Worm (Caenorhabditis elegans): ENCODE data around the gene F18A12.2.
A peak's percentile ranks its signal among the peaks of the same experiment; 100 is the strongest.
"Not testable (repeated sequence)": the region's sequence is repeated elsewhere in the genome, so short reads cannot be mapped to it uniquely, and the experiment has no call there.

F18A12.2 gene

DNA sequence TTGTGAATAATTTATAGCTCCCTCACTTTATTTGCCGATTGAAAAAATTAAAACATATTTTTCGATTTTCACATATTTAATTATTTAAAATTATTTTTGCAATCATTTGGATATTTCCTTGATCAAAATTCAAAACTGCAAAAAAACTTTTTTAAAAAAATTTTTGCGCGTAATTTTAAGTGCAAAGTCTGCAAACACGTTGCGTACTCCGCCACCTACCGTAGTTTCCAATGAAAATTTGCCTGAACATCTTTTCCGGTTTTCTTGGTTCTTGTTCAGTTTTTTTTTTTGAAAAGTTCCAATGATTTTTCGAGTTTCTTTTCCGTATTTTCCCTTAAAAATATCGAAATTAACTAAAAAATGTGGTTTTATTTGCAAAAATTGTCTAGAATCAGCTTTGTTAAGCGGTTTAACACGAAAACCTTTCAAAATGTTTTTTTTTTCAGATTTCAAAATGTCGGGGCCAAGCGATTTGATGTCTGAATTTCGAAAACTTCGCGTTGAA lies 34.2 kb downstream of the F18A12.2 start, which contains the start of gene C16C8.25:
TSS of gene C16C8.25 (plus strand) at position 455 of the 505 bp plus-strand sequence.
- TF ChIP-seq sea-1 (GFP tag; conservative IDR thresholded peaks at IDR 0.05), result no peak
- no peak for TF ChIP-seq aly-1 (tag; optimal IDR thresholded peaks at IDR 0.05)
- no peak for TF ChIP-seq hnd-1 (tag; optimal IDR thresholded peaks at IDR 0.05)
- TF ChIP-seq flt-1 (GFP tag; IDR thresholded peaks at IDR 0.05), result no peak
- TF ChIP-seq scrt-1 (GFP tag; IDR thresholded peaks at IDR 0.05), result no peak
- TF ChIP-seq ceh-36 (tag; optimal IDR thresholded peaks at IDR 0.05), result no peak
- no peak for TF ChIP-seq hmbx-1 (tag; optimal IDR thresholded peaks at IDR 0.05)
- TF ChIP-seq F13C5.2 (tag; optimal IDR thresholded peaks at IDR 0.05), result no peak
- no peak for TF ChIP-seq tbx-11 (GFP tag; IDR thresholded peaks at IDR 0.05)
- no peak for TF ChIP-seq hmg-4 (GFP tag; optimal IDR thresholded peaks at IDR 0.05)
- no peak for TF ChIP-seq ets-7 (tag; optimal IDR thresholded peaks at IDR 0.05)
- TF ChIP-seq tra-4 (tag; optimal IDR thresholded peaks at IDR 0.05), result no peak
- TF ChIP-seq ceh-13 (GFP tag; optimal IDR thresholded peaks at IDR 0.05), result no peak
- no peak for TF ChIP-seq ama-1 (optimal IDR thresholded peaks at IDR 0.05)
- TF ChIP-seq pes-1 (GFP tag; IDR thresholded peaks at IDR 0.05), result no peak
- no peak for TF ChIP-seq tbx-37 (GFP tag; conservative IDR thresholded peaks at IDR 0.05)
- no peak for TF ChIP-seq B0310.2 (tag; optimal IDR thresholded peaks at IDR 0.05)

ce11 chrII:3449514-3449913 lies 34.9 kb downstream of the F18A12.2 start, which contains the start of gene C16C8.14:
Gene C16C8.14 (plus strand): TSS chrII:3449814.
- TF ChIP-seq tbx-11 (GFP tag; IDR thresholded peaks at IDR 0.05); hnd-1 (tag; optimal IDR thresholded peaks at IDR 0.05); hmbx-1 (tag; optimal IDR thresholded peaks at IDR 0.05): not testable (repeated sequence)

- no peak for TF ChIP-seq ets-7 (tag; optimal IDR thresholded peaks at IDR 0.05)
- TF ChIP-seq pes-1 (GFP tag; IDR thresholded peaks at IDR 0.05), result no peak
- no peak for TF ChIP-seq flt-1 (GFP tag; IDR thresholded peaks at IDR 0.05)
- TF ChIP-seq sea-1 (GFP tag; conservative IDR thresholded peaks at IDR 0.05), result no peak
- TF ChIP-seq scrt-1 (GFP tag; IDR thresholded peaks at IDR 0.05), result no peak
- no peak for TF ChIP-seq B0310.2 (tag; optimal IDR thresholded peaks at IDR 0.05)
- no peak for TF ChIP-seq tra-4 (tag; optimal IDR thresholded peaks at IDR 0.05)
- no peak for TF ChIP-seq ama-1 (optimal IDR thresholded peaks at IDR 0.05)
- no peak for TF ChIP-seq hmg-4 (GFP tag; optimal IDR thresholded peaks at IDR 0.05)
- TF ChIP-seq F13C5.2 (tag; optimal IDR thresholded peaks at IDR 0.05), result no peak
- TF ChIP-seq hmbx-1 (tag; optimal IDR thresholded peaks at IDR 0.05), result no peak
- TF ChIP-seq aly-1 (tag; optimal IDR thresholded peaks at IDR 0.05), result no peak
- TF ChIP-seq tbx-37 (GFP tag; conservative IDR thresholded peaks at IDR 0.05), result no peak
Measured at ce11 chrII:3452421-3452820, 37.8 kb downstream of the F18A12.2 start, which contains the start of gene C16C8.12. Gene C16C8.12 (plus strand): TSS chrII:3452721.

ce11 chrII:3453521-3453920 lies 38.9 kb downstream of the F18A12.2 start, which contains the start of gene C16C8.11:
Gene C16C8.11 (plus strand): TSS chrII:3453708.
- TF ChIP-seq hnd-1 (tag; optimal IDR thresholded peaks at IDR 0.05) (no peak), scrt-1 (GFP tag; IDR thresholded peaks at IDR 0.05) (no peak), B0310.2 (tag; optimal IDR thresholded peaks at IDR 0.05) (no peak), tbx-11 (GFP tag; IDR thresholded peaks at IDR 0.05) (no peak), ceh-13 (GFP tag; optimal IDR thresholded peaks at IDR 0.05) (no peak), tra-4 (tag; optimal IDR thresholded peaks at IDR 0.05) (no peak), ama-1 (optimal IDR thresholded peaks at IDR 0.05) (no peak), flt-1 (GFP tag; IDR thresholded peaks at IDR 0.05) (no peak), ceh-36 (tag; optimal IDR thresholded peaks at IDR 0.05) (no peak), F13C5.2 (tag; optimal IDR thresholded peaks at IDR 0.05) (no peak), sea-1 (GFP tag; conservative IDR thresholded peaks at IDR 0.05) (no peak), aly-1 (tag; optimal IDR thresholded peaks at IDR 0.05) (no peak), hmg-4 (GFP tag; optimal IDR thresholded peaks at IDR 0.05) (no peak), pes-1 (GFP tag; IDR thresholded peaks at IDR 0.05) (no peak)

ce11 chrII:3458209-3458608 lies 43.5 kb downstream of the F18A12.2 start, which contains the start of the genes C16C8.26 and C16C8.19:
Gene C16C8.26 (minus strand): TSS chrII:3458309.
Gene C16C8.19 (plus strand): TSS chrII:3458487.
- TF ChIP-seq flt-1 (GFP tag; IDR thresholded peaks at IDR 0.05), result no peak
- no peak for TF ChIP-seq ets-7 (tag; optimal IDR thresholded peaks at IDR 0.05)
- no peak for TF ChIP-seq pes-1 (GFP tag; IDR thresholded peaks at IDR 0.05)
- no peak for TF ChIP-seq hmbx-1 (tag; optimal IDR thresholded peaks at IDR 0.05)
- no peak for TF ChIP-seq tra-4 (tag; optimal IDR thresholded peaks at IDR 0.05)
- no peak for TF ChIP-seq aly-1 (tag; optimal IDR thresholded peaks at IDR 0.05)
- TF ChIP-seq ama-1 (optimal IDR thresholded peaks at IDR 0.05), result no peak
- no peak for TF ChIP-seq scrt-1 (GFP tag; IDR thresholded peaks at IDR 0.05)
- TF ChIP-seq tbx-37 (GFP tag; conservative IDR thresholded peaks at IDR 0.05), result no peak
- TF ChIP-seq hnd-1 (tag; optimal IDR thresholded peaks at IDR 0.05), result no peak
- TF ChIP-seq tbx-11 (GFP tag; IDR thresholded peaks at IDR 0.05), result no peak
- no peak for TF ChIP-seq ceh-36 (tag; optimal IDR thresholded peaks at IDR 0.05)
- no peak for TF ChIP-seq ceh-13 (GFP tag; optimal IDR thresholded peaks at IDR 0.05)
- no peak for TF ChIP-seq B0310.2 (tag; optimal IDR thresholded peaks at IDR 0.05)
- no peak for TF ChIP-seq F13C5.2 (tag; optimal IDR thresholded peaks at IDR 0.05)

- TF ChIP-seq tbx-11 (GFP tag; IDR thresholded peaks at IDR 0.05) (no peak), ceh-36 (tag; optimal IDR thresholded peaks at IDR 0.05) (peak; percentile 69), hnd-1 (tag; optimal IDR thresholded peaks at IDR 0.05) (no peak)
Measured at ce11 chrII:3459199-3459598, 44.5 kb downstream of the F18A12.2 start.

DNA sequence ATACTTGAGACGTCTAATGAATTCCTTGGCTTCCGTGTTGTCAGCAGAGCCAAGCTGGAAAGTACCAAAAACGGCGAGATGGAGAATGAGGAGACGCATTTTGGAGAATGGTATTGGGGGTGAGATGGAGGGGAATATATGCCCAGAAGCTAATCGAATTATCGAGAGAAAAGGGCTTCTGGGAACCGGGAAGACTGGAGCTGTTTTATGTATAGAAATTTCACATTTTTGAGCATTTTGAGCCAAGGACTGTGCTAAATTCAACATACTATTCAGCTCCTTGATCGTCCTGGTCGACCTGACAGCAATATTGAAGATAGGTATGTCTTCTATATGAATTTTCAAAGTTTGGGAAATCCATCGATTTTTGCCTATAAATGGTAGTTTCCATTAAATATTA lies 45.4 kb downstream of the F18A12.2 start, which contains the start of gene C16C8.7:
TSS of gene C16C8.7 (minus strand) at position 101 of the 400 bp plus-strand sequence.
- TF ChIP-seq flt-1 (GFP tag; IDR thresholded peaks at IDR 0.05) (no peak), B0310.2 (tag; optimal IDR thresholded peaks at IDR 0.05) (no peak), tbx-37 (GFP tag; conservative IDR thresholded peaks at IDR 0.05) (no peak), scrt-1 (GFP tag; IDR thresholded peaks at IDR 0.05) (no peak), ceh-36 (tag; optimal IDR thresholded peaks at IDR 0.05) (no peak), ama-1 (optimal IDR thresholded peaks at IDR 0.05) (no peak), tra-4 (tag; optimal IDR thresholded peaks at IDR 0.05) (no peak), ets-7 (tag; optimal IDR thresholded peaks at IDR 0.05) (no peak), ceh-13 (GFP tag; optimal IDR thresholded peaks at IDR 0.05) (no peak), pes-1 (GFP tag; IDR thresholded peaks at IDR 0.05) (no peak), hnd-1 (tag; optimal IDR thresholded peaks at IDR 0.05) (no peak)

All from whole organism, early embryonic.